2 worm cellular contexts compared by ENCODE assay signal in genomic region chrIV:8468729-8469340, ce11.
TF ChIP-seq lines count a peak whose summit lies in the region.
"Not testable (repeated sequence)": the region's sequence is repeated elsewhere in the genome, so short reads cannot be mapped to it uniquely, and the experiment has no call there.

No protein-coding gene starts in this region.

TF ChIP-seq in whole organism, L4 larva, 104 proteins besides CTCF, POLR2A, EP300 and RAD21:
- TF ChIP-seq pha-4 (GFP tag; IDR thresholded peaks at IDR 0.05; lab: Robert Waterston, UW): 0 out of 2 replicates have a peak, but pooled peaks have one; percentile 6
- not testable (repeated sequence) for TF ChIP-seq pha-4 (tag; optimal IDR thresholded peaks at IDR 0.05; lab: Kevin White, UChicago)
- peak; percentile 73; the same call in 1 of the 2 replicates for TF ChIP-seq Y105C5A.15 (GFP tag; IDR thresholded peaks at IDR 0.05; lab: Robert Waterston, UW)
- TF ChIP-seq mdt-29 (GFP tag; IDR thresholded peaks at IDR 0.05; lab: Robert Waterston, UW): peak; percentile 79
- 0 out of 2 replicates have a peak, but pooled peaks have one; percentile 8 for TF ChIP-seq lin-1 (GFP tag; IDR thresholded peaks at IDR 0.05; lab: Robert Waterston, UW)
- TF ChIP-seq F26F4.8 (GFP tag; conservative IDR thresholded peaks at IDR 0.05; lab: Robert Waterston, UW): 0 out of 2 replicates have a peak, but pooled peaks have one; percentile 7
- peak; percentile 46; the same call in 1 of the 2 replicates for TF ChIP-seq vab-7 (GFP tag; IDR thresholded peaks at IDR 0.05; lab: Robert Waterston, UW)
- TF ChIP-seq lim-7 (GFP tag; IDR thresholded peaks at IDR 0.05; lab: Robert Waterston, UW): 0 out of 2 replicates have a peak, but pooled peaks have one; percentile 42

TF ChIP-seq in whole organism, young adult, 124 proteins besides CTCF, POLR2A, EP300 and RAD21:
- peak; percentile 90 for TF ChIP-seq ceh-40 (GFP tag; IDR thresholded peaks at IDR 0.05; lab: Robert Waterston, UW)
- peak; percentile 49; the same call in 1 of the 2 replicates for TF ChIP-seq attf-6 (GFP tag; IDR thresholded peaks at IDR 0.05; lab: Robert Waterston, UW)
- TF ChIP-seq F33H1.4 (GFP tag; IDR thresholded peaks at IDR 0.05; lab: Robert Waterston, UW): peak; percentile 27
- TF ChIP-seq pbrm-1 (GFP tag; IDR thresholded peaks at IDR 0.05; lab: Robert Waterston, UW): peak; percentile 73
- TF ChIP-seq rcor-1 (GFP tag; IDR thresholded peaks at IDR 0.05; lab: Robert Waterston, UW): peak; percentile 83
- peak; percentile 59; the same call in 1 of the 2 replicates for TF ChIP-seq D2030.7 (GFP tag; IDR thresholded peaks at IDR 0.05; lab: Robert Waterston, UW)
- peak; percentile 99 for TF ChIP-seq hsf-1 (GFP tag; IDR thresholded peaks at IDR 0.05; lab: Robert Waterston, UW)
- TF ChIP-seq B0019.2 (GFP tag; conservative IDR thresholded peaks at IDR 0.05; lab: Robert Waterston, UW): peak; percentile 16; the same call in 1 of the 2 replicates
- TF ChIP-seq madf-6 (GFP tag; IDR thresholded peaks at IDR 0.05; lab: Robert Waterston, UW): peak; percentile 43
- TF ChIP-seq madf-3 (GFP tag; IDR thresholded peaks at IDR 0.05; lab: Robert Waterston, UW): peak; percentile 84
- peak; percentile 69 for TF ChIP-seq egrh-3 (GFP tag; IDR thresholded peaks at IDR 0.05; lab: Robert Waterston, UW)
- TF ChIP-seq ztf-25 (GFP tag; IDR thresholded peaks at IDR 0.05; lab: Robert Waterston, UW): peak; percentile 57; the same call in 1 of the 2 replicates
- 0 out of 2 replicates have a peak, but pooled peaks have one; percentile 16 for TF ChIP-seq egl-44 (GFP tag; IDR thresholded peaks at IDR 0.05; lab: Robert Waterston, UW)
- TF ChIP-seq Y79H2A.3 (GFP tag; conservative IDR thresholded peaks at IDR 0.05; lab: Robert Waterston, UW): peak; percentile 78
- 0 out of 2 replicates have a peak, but pooled peaks have one; percentile 16 for TF ChIP-seq aptf-3 (GFP tag; IDR thresholded peaks at IDR 0.05; lab: Robert Waterston, UW)
- 0 out of 2 replicates have a peak, but pooled peaks have one; percentile 19 for TF ChIP-seq cebp-2 (GFP tag; IDR thresholded peaks at IDR 0.05; lab: Robert Waterston, UW)
- TF ChIP-seq egl-18 (GFP tag; IDR thresholded peaks at IDR 0.05; lab: Robert Waterston, UW): 0 out of 2 replicates have a peak, but pooled peaks have one; percentile 44
- TF ChIP-seq ekl-4 (GFP tag; IDR thresholded peaks at IDR 0.05; lab: Robert Waterston, UW): peak; percentile 55; the same call in 1 of the 2 replicates
- TF ChIP-seq F39B2.1 (GFP tag; IDR thresholded peaks at IDR 0.05; lab: Robert Waterston, UW): peak; percentile 66; the same call in 1 of the 2 replicates
- TF ChIP-seq Y95B8A.8 (GFP tag; IDR thresholded peaks at IDR 0.05; lab: Robert Waterston, UW): 0 out of 2 replicates have a peak, but pooled peaks have one; percentile 5
- TF ChIP-seq dox-1 (GFP tag; IDR thresholded peaks at IDR 0.05; lab: Robert Waterston, UW): peak; percentile 94
- TF ChIP-seq rpc-1 (optimal IDR thresholded peaks at IDR 0.05; lab: Kevin White, UChicago): peak; percentile 31
- not testable (repeated sequence) for TF ChIP-seq rpc-1 (tag; optimal IDR thresholded peaks at IDR 0.05; lab: Kevin White, UChicago)
- peak; percentile 20; the same call in 1 of the 2 replicates for TF ChIP-seq Y53F4B.3 (GFP tag; IDR thresholded peaks at IDR 0.05; lab: Robert Waterston, UW)
- TF ChIP-seq Y56A3A.18 (GFP tag; IDR thresholded peaks at IDR 0.05; lab: Robert Waterston, UW): 0 out of 2 replicates have a peak, but pooled peaks have one; percentile 9
